Worm (Caenorhabditis elegans) whole organism, L1 larva: ENCODE results near the gene Y5H2A.1.

Experiments
- aly-2 ChIP-seq: fragments of 150-350 bp; optimal IDR thresholded peaks from 2 replicates; lab custom pipeline; 2014; ENCODE audit warnings: missing biosample characterization, missing genetic modification characterization
- elt-3 ChIP-seq, 6 experiments: fragments of 150-350 bp in 1 of 6; sonication (generic microtip); optimal IDR thresholded peaks; 2 replicates each; lab custom pipeline; 2017 to 2018; ENCODE audit warnings: missing biosample characterization in 6 of 6, missing genetic modification characterization in 6 of 6, inconsistent platforms in 1 of 6
- irx-1 ChIP-seq: sonication (generic microtip); optimal IDR thresholded peaks from 2 replicates; lab custom pipeline; 2016; ENCODE audit warnings: missing genetic modification characterization, missing compliant biosample characterization
- lsy-2 ChIP-seq, 2 experiments: fragments of 150-350 bp; optimal IDR thresholded peaks; 2 replicates each; lab custom pipeline; 2014; ENCODE audit warnings: missing biosample characterization in 2 of 2, missing genetic modification characterization in 2 of 2
- pag-3 ChIP-seq: sonication (generic microtip); optimal IDR thresholded peaks from 2 replicates; lab custom pipeline; 2017; ENCODE audit warnings: missing genetic modification characterization, mild to moderate bottlenecking, missing compliant biosample characterization, antibody characterized with exemption, borderline replicate concordance; ENCODE audit not compliant: insufficient read depth
- sptf-1 ChIP-seq: fragments of 150-350 bp; optimal IDR thresholded peaks from 2 replicates; lab custom pipeline; 2014; ENCODE audit warnings: missing biosample characterization, missing genetic modification characterization

DNA sequence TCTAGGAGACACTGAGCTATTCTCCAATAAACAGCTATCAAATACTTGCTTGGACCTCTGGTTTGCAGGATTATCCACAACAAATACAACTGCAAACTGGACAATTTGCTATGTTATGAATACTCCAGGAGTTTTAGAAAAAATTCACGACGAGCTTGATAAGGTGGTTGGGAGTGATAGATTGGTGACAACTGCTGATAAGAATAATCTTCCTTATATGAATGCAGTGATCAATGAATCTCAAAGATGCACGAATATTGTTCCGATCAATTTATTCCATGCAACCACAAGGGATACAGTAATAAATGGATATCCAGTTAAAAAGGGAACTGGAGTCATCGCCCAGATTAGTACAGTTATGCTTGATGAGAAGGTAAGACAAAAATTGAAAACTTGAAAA lies 19.9 kb downstream of the Y5H2A.1 start:
- no peak for TF ChIP-seq lsy-2 (tag; optimal IDR thresholded peaks at IDR 0.05; lab: Kevin White, UChicago)
- TF ChIP-seq sptf-1 (tag; lab: Kevin White, UChicago): no peak
- TF ChIP-seq aly-2 (tag; lab: Kevin White, UChicago): no peak
- no peak for TF ChIP-seq elt-3 (tag; optimal IDR thresholded peaks at IDR 0.05; lab: Kevin White, UChicago)
- TF ChIP-seq irx-1: no peak
- TF ChIP-seq pag-3 (tag; lab: Kevin White, UChicago): no peak
